Worm (Caenorhabditis elegans) whole organism, L1 larva: ENCODE results near the gene T03F6.9.

Experiments
- C16A3.4 ChIP-seq: fragments of 150-350 bp; optimal IDR thresholded peaks from 2 replicates; lab custom pipeline; 2014; ENCODE audit warnings: missing biosample characterization, missing genetic modification characterization
- F16B12.6 ChIP-seq: fragments of 150-350 bp; optimal IDR thresholded peaks from 2 replicates; lab custom pipeline; 2014; ENCODE audit warnings: missing biosample characterization, missing genetic modification characterization
- alr-1 ChIP-seq: fragments of 200-800 bp; sonication (Bioruptor generic); optimal IDR thresholded peaks from 2 replicates; lab custom pipeline; 2018; ENCODE audit warnings: borderline replicate concordance, mild to moderate bottlenecking, missing genetic modification characterization, missing compliant biosample characterization
- ama-1 ChIP-seq: fragments of 150-350 bp; optimal IDR thresholded peaks from 2 replicates; lab custom pipeline; 2014
- blmp-1 ChIP-seq: fragments of 150-350 bp; optimal IDR thresholded peaks from 2 replicates; lab custom pipeline; 2014; ENCODE audit warnings: missing biosample characterization, missing genetic modification characterization
- ceh-63 ChIP-seq: fragments of 200-800 bp; sonication (Bioruptor generic); optimal IDR thresholded peaks from 2 replicates; lab custom pipeline; 2018; ENCODE audit warnings: mild to moderate bottlenecking, missing genetic modification characterization, missing compliant biosample characterization
- ces-1 ChIP-seq: fragments of 150-350 bp; optimal IDR thresholded peaks from 2 replicates; lab custom pipeline; 2014; ENCODE audit warnings: missing biosample characterization, missing genetic modification reagents, missing genetic modification characterization
- dpl-1 ChIP-seq, 3 experiments: fragments of 150-350 bp in 2 of 3; sonication (generic microtip) in 1 of 3; optimal IDR thresholded peaks; 2 replicates each; lab custom pipeline; 2014 to 2017; ENCODE audit warnings: missing biosample characterization in 3 of 3, missing genetic modification characterization in 3 of 3, missing genetic modification reagents in 3 of 3
- dsc-1 ChIP-seq: sonication (generic microtip); optimal IDR thresholded peaks from 2 replicates; lab custom pipeline; 2016; ENCODE audit warnings: mild to moderate bottlenecking, missing genetic modification characterization, missing compliant biosample characterization
- efl-1 ChIP-seq, 4 experiments: fragments of 150-350 bp; optimal IDR thresholded peaks in 3 of 4; peaks in 1 of 4; 1 replicate in 1 of 4; 2 replicates in 3 of 4; lab custom pipeline; 2014; ENCODE audit warnings: missing biosample characterization in 2 of 4, missing genetic modification characterization in 2 of 4, missing genetic modification reagents in 2 of 4
- egl-13 ChIP-seq: sonication (generic microtip); optimal IDR thresholded peaks from 2 replicates; lab custom pipeline; 2016; ENCODE audit warnings: missing genotype, missing genetic modification reagents, missing genetic modification characterization, missing compliant biosample characterization
- egl-27 ChIP-seq, 2 experiments: fragments of 150-350 bp in 1 of 2; sonication (generic microtip); optimal IDR thresholded peaks; 3 replicates each; lab custom pipeline; 2017 to 2018; ENCODE audit warnings: missing biosample characterization in 2 of 2, missing genetic modification characterization in 2 of 2, missing genetic modification reagents in 2 of 2
- elt-2 ChIP-seq: sonication (generic microtip); optimal IDR thresholded peaks from 2 replicates; lab custom pipeline; 2016; ENCODE audit warnings: missing genetic modification characterization, mild to moderate bottlenecking, inconsistent platforms, missing compliant biosample characterization, missing genetic modification reagents
- elt-3 ChIP-seq, 6 experiments: fragments of 150-350 bp in 1 of 6; sonication (generic microtip); optimal IDR thresholded peaks; 2 replicates each; lab custom pipeline; 2017 to 2018; ENCODE audit warnings: missing biosample characterization in 6 of 6, missing genetic modification characterization in 6 of 6, inconsistent platforms in 1 of 6
- ets-5 ChIP-seq: fragments of 200-800 bp; sonication (Bioruptor generic); IDR thresholded peaks from 2 replicates; pipeline ENCODE4 v1.3.6; 2022; ENCODE audit warnings: missing genetic modification characterization, missing compliant biosample characterization
- fkh-10 ChIP-seq: sonication (generic microtip); optimal IDR thresholded peaks from 2 replicates; lab custom pipeline; 2017; ENCODE audit warnings: missing biosample characterization, missing genetic modification reagents, missing genetic modification characterization
- fkh-4 ChIP-seq: sonication (generic microtip); optimal IDR thresholded peaks from 2 replicates; lab custom pipeline; 2016; ENCODE audit warnings: missing compliant biosample characterization, missing genetic modification characterization, borderline replicate concordance
- fkh-8 ChIP-seq: sonication (generic microtip); optimal IDR thresholded peaks from 2 replicates; lab custom pipeline; 2016; ENCODE audit warnings: mild to moderate bottlenecking, missing genetic modification characterization, missing compliant biosample characterization
- grh-1 ChIP-seq: fragments of 200-800 bp; sonication (Bioruptor generic); IDR thresholded peaks from 2 replicates; pipeline ENCODE4 v1.3.6; 2022; ENCODE audit warnings: missing genetic modification reagents, missing genetic modification characterization, missing compliant biosample characterization
- hlh-4 ChIP-seq: sonication (generic microtip); optimal IDR thresholded peaks from 2 replicates; lab custom pipeline; 2016; ENCODE audit warnings: mild to moderate bottlenecking, missing genetic modification characterization, missing compliant biosample characterization
- irx-1 ChIP-seq: sonication (generic microtip); optimal IDR thresholded peaks from 2 replicates; lab custom pipeline; 2016; ENCODE audit warnings: missing genetic modification characterization, missing compliant biosample characterization
- isw-1 ChIP-seq: fragments of 200-800 bp; sonication (Bioruptor generic); IDR thresholded peaks from 2 replicates; pipeline ENCODE4 v1.3.6; 2022; ENCODE audit warnings: missing genetic modification characterization, missing compliant biosample characterization
- jun-1 ChIP-seq: fragments of 150-350 bp; optimal IDR thresholded peaks from 2 replicates; lab custom pipeline; 2014; ENCODE audit warnings: missing biosample characterization, missing genetic modification reagents, missing genetic modification characterization
- lin-13 ChIP-seq: fragments of 150-350 bp; optimal IDR thresholded peaks from 2 replicates; lab custom pipeline; 2014; ENCODE audit warnings: missing biosample characterization, missing genetic modification reagents, missing genetic modification characterization
- lin-15B ChIP-seq: fragments of 150-350 bp; sonication (generic microtip); optimal IDR thresholded peaks from 3 replicates; lab custom pipeline; 2014; ENCODE audit warnings: missing biosample characterization, missing genetic modification characterization
- lin-35 ChIP-seq, 2 experiments: fragments of 150-350 bp; optimal IDR thresholded peaks; 2 replicates each; lab custom pipeline; 2014; ENCODE audit warnings: missing biosample characterization in 2 of 2, missing genetic modification characterization in 2 of 2, missing genetic modification reagents in 2 of 2
- lir-3 ChIP-seq: sonication (generic microtip); optimal IDR thresholded peaks from 2 replicates; lab custom pipeline; 2016; ENCODE audit warnings: mild to moderate bottlenecking, missing genetic modification characterization, moderate library complexity, missing compliant biosample characterization; ENCODE audit not compliant: poor library complexity
- mef-2 ChIP-seq: fragments of 150-350 bp; optimal IDR thresholded peaks from 2 replicates; lab custom pipeline; 2014; ENCODE audit warnings: missing biosample characterization, missing genetic modification characterization
- nhr-11 ChIP-seq: fragments of 150-350 bp; optimal IDR thresholded peaks from 2 replicates; lab custom pipeline; 2014; ENCODE audit warnings: missing biosample characterization, missing genetic modification characterization
- nhr-12 ChIP-seq: sonication (generic microtip); optimal IDR thresholded peaks from 2 replicates; lab custom pipeline; 2017; ENCODE audit warnings: missing biosample characterization, missing genetic modification characterization
- nhr-19 ChIP-seq: fragments of 200-800 bp; sonication (Bioruptor generic); conservative IDR thresholded peaks from 2 replicates; pipeline ENCODE4 v1.3.6; 2022; ENCODE audit warnings: missing genetic modification characterization, missing compliant biosample characterization
- nhr-20 ChIP-seq: sonication (generic microtip); optimal IDR thresholded peaks from 2 replicates; lab custom pipeline; 2016; ENCODE audit warnings: mild to moderate bottlenecking, missing genetic modification characterization, missing compliant biosample characterization
- nhr-237 ChIP-seq: fragments of 150-350 bp; optimal IDR thresholded peaks from 2 replicates; lab custom pipeline; 2014; ENCODE audit warnings: missing biosample characterization, missing genetic modification characterization
- nhr-47 ChIP-seq: sonication (generic microtip); optimal IDR thresholded peaks from 2 replicates; lab custom pipeline; 2016; ENCODE audit warnings: mild to moderate bottlenecking, missing genetic modification characterization, moderate library complexity, missing compliant biosample characterization
- nhr-71 ChIP-seq: sonication (generic microtip); optimal IDR thresholded peaks from 2 replicates; lab custom pipeline; 2016; ENCODE audit warnings: mild to moderate bottlenecking, missing genetic modification characterization, moderate library complexity, missing compliant biosample characterization
- nhr-84 ChIP-seq: sonication (generic microtip); optimal IDR thresholded peaks from 2 replicates; lab custom pipeline; 2017; ENCODE audit warnings: missing biosample characterization, missing genetic modification characterization
- pag-3 ChIP-seq: sonication (generic microtip); optimal IDR thresholded peaks from 2 replicates; lab custom pipeline; 2017; ENCODE audit warnings: missing genetic modification characterization, mild to moderate bottlenecking, missing compliant biosample characterization, antibody characterized with exemption, borderline replicate concordance; ENCODE audit not compliant: insufficient read depth
- rnt-1 ChIP-seq: sonication (generic microtip); optimal IDR thresholded peaks from 2 replicates; lab custom pipeline; 2016; ENCODE audit warnings: mild to moderate bottlenecking, missing genetic modification characterization, moderate library complexity, missing compliant biosample characterization
- snpc-4 ChIP-seq: fragments of 150-350 bp; optimal IDR thresholded peaks from 2 replicates; lab custom pipeline; 2014; ENCODE audit warnings: missing biosample characterization, missing genetic modification characterization
- sox-4 ChIP-seq: sonication (generic microtip); optimal IDR thresholded peaks from 2 replicates; lab custom pipeline; 2016; ENCODE audit warnings: missing genetic modification characterization, missing compliant biosample characterization
- swsn-7 ChIP-seq: sonication (generic microtip); optimal IDR thresholded peaks from 2 replicates; lab custom pipeline; 2016; ENCODE audit warnings: missing genetic modification characterization, missing compliant biosample characterization
- unc-130 ChIP-seq: fragments of 150-350 bp; optimal IDR thresholded peaks from 2 replicates; lab custom pipeline; 2017; ENCODE audit warnings: missing biosample characterization, missing genetic modification characterization, inconsistent platforms
- unc-30 ChIP-seq: sonication (generic microtip); optimal IDR thresholded peaks from 2 replicates; lab custom pipeline; 2017; ENCODE audit warnings: missing biosample characterization, missing genetic modification characterization
- vab-15 ChIP-seq: sonication (generic microtip); optimal IDR thresholded peaks from 2 replicates; lab custom pipeline; 2017; ENCODE audit warnings: missing genotype, mild to moderate bottlenecking, missing genetic modification characterization, missing compliant biosample characterization
- zag-1 ChIP-seq: fragments of 150-350 bp; optimal IDR thresholded peaks from 2 replicates; lab custom pipeline; 2014; ENCODE audit warnings: missing biosample characterization, missing genetic modification characterization
- ztf-4 ChIP-seq: fragments of 150-350 bp; optimal IDR thresholded peaks from 2 replicates; lab custom pipeline; 2014; ENCODE audit warnings: missing biosample characterization, missing genetic modification characterization

The T03F6.9 gene

ce11 chrIII:13359847-13360246 lies 11.0 kb downstream of the T03F6.9 start (continued):
- TF ChIP-seq alr-1 (no peak), ets-5 (no peak), fkh-10 (GFP tag; lab: Kevin White, UChicago) (no peak), vab-15 (tag; lab: Kevin White, UChicago) (no peak), ama-1 (lab: Kevin White, UChicago) (no peak), irx-1 (no peak), snpc-4 (tag; lab: Kevin White, UChicago) (no peak), dpl-1 (GFP tag; optimal IDR thresholded peaks at IDR 0.05; lab: Kevin White, UChicago) (peak in 2 of 3 experiments; percentile 34 to 60), dsc-1 (tag; lab: Kevin White, UChicago) (no peak), nhr-84 (tag; lab: Kevin White, UChicago) (no peak), swsn-7 (tag; lab: Kevin White, UChicago) (peak; percentile 9), fkh-4 (tag; lab: Kevin White, UChicago) (no peak), mef-2 (tag; lab: Kevin White, UChicago) (no peak), lin-35 (GFP tag; optimal IDR thresholded peaks at IDR 0.05; lab: Kevin White, UChicago) (peak; percentile 36 to 58), nhr-47 (tag; lab: Kevin White, UChicago) (peak; percentile 16), unc-30 (tag; lab: Kevin White, UChicago) (no peak), lin-13 (GFP tag; lab: Kevin White, UChicago) (no peak), F16B12.6 (tag; lab: Kevin White, UChicago) (peak; percentile 56), lir-3 (tag; lab: Kevin White, UChicago) (no peak), nhr-12 (tag; lab: Kevin White, UChicago) (no peak), lin-15B (tag; lab: Kevin White, UChicago) (peak; percentile 4), nhr-19 (no peak), grh-1 (GFP tag; lab: Robert Waterston, UW) (no peak), zag-1 (tag; lab: Kevin White, UChicago) (no peak), nhr-11 (no peak), ztf-4 (tag; lab: Kevin White, UChicago) (no peak), rnt-1 (no peak), egl-27 (tag; optimal IDR thresholded peaks at IDR 0.05; lab: Kevin White, UChicago) (no peak), isw-1 (GFP tag; lab: Robert Waterston, UW) (no peak), nhr-71 (tag; lab: Kevin White, UChicago) (peak; percentile 48), unc-130 (no peak), sox-4 (tag; lab: Kevin White, UChicago) (no peak), pag-3 (tag; lab: Kevin White, UChicago) (no peak), efl-1 (optimal IDR thresholded peaks at IDR 0.05; lab: Kevin White, UChicago) (peak; percentile 36 to 41), efl-1 (GFP tag; optimal IDR thresholded peaks at IDR 0.05 in 1 of 2; lab: Kevin White, UChicago) (peak; percentile 31 to 67), nhr-237 (tag; lab: Kevin White, UChicago) (no peak), blmp-1 (peak; percentile 58), ces-1 (no peak), elt-3 (tag; optimal IDR thresholded peaks at IDR 0.05; lab: Kevin White, UChicago) (no peak), hlh-4 (tag; lab: Kevin White, UChicago) (no peak), C16A3.4 (tag; lab: Kevin White, UChicago) (no peak), nhr-20 (tag; lab: Kevin White, UChicago) (peak; percentile 21), elt-2 (no peak), jun-1 (peak; percentile 18), fkh-8 (tag; lab: Kevin White, UChicago) (peak; percentile 77), egl-13 (tag; lab: Kevin White, UChicago) (no peak), ceh-63 (no peak)
